ENCODE assay signal across 1 fruit fly cellular context in the genomic region with DNA sequence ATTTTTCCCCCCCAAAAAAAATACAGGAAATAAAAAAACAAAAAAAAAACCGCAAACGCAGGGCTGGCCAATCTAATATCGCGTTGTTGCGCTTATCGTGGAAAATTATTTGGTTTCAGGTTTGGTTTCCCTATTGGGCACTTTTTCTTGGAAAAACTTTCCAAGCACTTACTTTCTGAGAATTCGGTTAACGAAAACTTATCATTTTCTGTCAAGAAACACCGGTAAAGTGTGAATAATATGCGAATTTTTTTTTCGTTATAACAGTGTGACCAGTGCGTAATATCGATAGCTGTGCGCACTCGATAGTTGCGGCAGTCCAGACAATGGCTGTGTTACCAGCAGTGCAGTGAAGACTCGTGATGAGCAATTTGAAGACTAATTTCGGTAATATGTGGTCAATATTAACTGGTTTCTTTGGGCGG.
TF ChIP-seq lines count a peak whose summit lies in the region.

Gene Rnp4F (minus strand): TSS at position 238 of the 425 bp plus-strand sequence.

TF ChIP-seq in whole organism, embryonic, 481 proteins besides CTCF, POLR2A, EP300 and RAD21 (continued from another document and continues in another):
- TF ChIP-seq CG30020 (tag; optimal IDR thresholded peaks at IDR 0.05; lab: Kevin White, UChicago) (peak; percentile 87), CG34224 (GFP tag; IDR thresholded peaks at IDR 0.05; lab: Robert Waterston, UW; ENCODE audit: partially characterized antibody) (peak; percentile 64), CG4617 (GFP tag; optimal IDR thresholded peaks at IDR 0.05; lab: Kevin White, UChicago; ENCODE audit: borderline replicate concordance) (peak; percentile 72), Fer3 (tag; optimal IDR thresholded peaks at IDR 0.05; lab: Kevin White, UChicago) (peak; percentile 30), fu2 (GFP tag; optimal IDR thresholded peaks at IDR 0.05; lab: Kevin White, UChicago) (peak; percentile 79), wek (GFP tag; optimal IDR thresholded peaks at IDR 0.05; lab: Kevin White, UChicago) (no peak), tx (GFP tag; optimal IDR thresholded peaks at IDR 0.05; lab: Kevin White, UChicago) (peak; percentile 70), CG10543 (GFP tag; optimal IDR thresholded peaks at IDR 0.05; lab: Kevin White, UChicago) (peak; percentile 74), nom (GFP tag; optimal IDR thresholded peaks at IDR 0.05; lab: Kevin White, UChicago) (peak; percentile 76), Dek (tag; optimal IDR thresholded peaks at IDR 0.05; lab: Kevin White, UChicago) (peak; percentile 59), fd64A (GFP tag; optimal IDR thresholded peaks at IDR 0.05; lab: Kevin White, UChicago) (no peak), CG5245 (GFP tag; optimal IDR thresholded peaks at IDR 0.05; lab: Kevin White, UChicago) (peak; percentile 35), CG10209 (GFP tag; optimal IDR thresholded peaks at IDR 0.05; lab: Kevin White, UChicago) (peak; percentile 51), CG14050 (GFP tag; IDR thresholded peaks at IDR 0.05; lab: Robert Waterston, UW) (peak; percentile 37; the same call in 1 of the 3 replicates), Ets97D (GFP tag; optimal IDR thresholded peaks at IDR 0.05; lab: Kevin White, UChicago) (peak; percentile 97), Aef1 (GFP tag; IDR thresholded peaks at IDR 0.05; lab: Robert Waterston, UW) (peak; percentile 67), CG2678 (tag; optimal IDR thresholded peaks at IDR 0.05; lab: Kevin White, UChicago) (no peak), CG9817 (tag; optimal IDR thresholded peaks at IDR 0.05; lab: Kevin White, UChicago) (peak; percentile 74), tin (GFP tag; optimal IDR thresholded peaks at IDR 0.05; lab: Kevin White, UChicago) (peak; percentile 74), TFAM (GFP tag; optimal IDR thresholded peaks at IDR 0.05; lab: Kevin White, UChicago) (no peak), CG7928 (GFP tag; optimal IDR thresholded peaks at IDR 0.05; lab: Kevin White, UChicago) (peak; percentile 87), CG15479 (GFP tag; optimal IDR thresholded peaks at IDR 0.05; lab: Kevin White, UChicago) (no peak), wdn (GFP tag; IDR thresholded peaks at IDR 0.05; lab: Robert Waterston, UW) (no peak; the same call in 1 of the 2 replicates), h (optimal IDR thresholded peaks at IDR 0.05; lab: Kevin White, UChicago) (no peak), p53 (GFP tag; optimal IDR thresholded peaks at IDR 0.05; lab: Kevin White, UChicago) (peak; percentile 53), Max (GFP tag; optimal IDR thresholded peaks at IDR 0.05; lab: Kevin White, UChicago) (peak; percentile 47), scrt (GFP tag; optimal IDR thresholded peaks at IDR 0.05; lab: Kevin White, UChicago) (no peak), Fer1 (GFP tag; optimal IDR thresholded peaks at IDR 0.05; lab: Kevin White, UChicago) (peak; percentile 65), sob (GFP tag; IDR thresholded peaks at IDR 0.05; lab: Robert Waterston, UW) (peak; percentile 78), slou (GFP tag; optimal IDR thresholded peaks at IDR 0.05; lab: Kevin White, UChicago) (peak; percentile 47), knrl (GFP tag; IDR thresholded peaks at IDR 0.05; lab: Robert Waterston, UW; ENCODE audit: partially characterized antibody) (peak; percentile 88), dmrt99B (tag; optimal IDR thresholded peaks at IDR 0.05; lab: Kevin White, UChicago) (no peak), zfh1 (GFP tag; IDR thresholded peaks at IDR 0.05; lab: Robert Waterston, UW) (peak; percentile 76), gcm2 (GFP tag; optimal IDR thresholded peaks at IDR 0.05; lab: Kevin White, UChicago) (no peak), Xrp1 (GFP tag; IDR thresholded peaks at IDR 0.05; lab: Robert Waterston, UW) (0 out of 2 replicates have a peak, but pooled peaks have one; percentile 31), CG14667 (GFP tag; IDR thresholded peaks at IDR 0.05; lab: Robert Waterston, UW) (peak; percentile 57), Poxn (GFP tag; IDR thresholded peaks at IDR 0.05; lab: Robert Waterston, UW) (peak; percentile 27; the same call in 1 of the 2 replicates), repo (GFP tag; optimal IDR thresholded peaks at IDR 0.05; lab: Kevin White, UChicago) (peak; percentile 23), Myb (GFP tag; optimal IDR thresholded peaks at IDR 0.05; lab: Kevin White, UChicago) (peak; percentile 82), CG6175 (GFP tag; IDR thresholded peaks at IDR 0.05; lab: Robert Waterston, UW) (0 out of 3 replicates have a peak, but pooled peaks have one; percentile 42), CG18764 (GFP tag; optimal IDR thresholded peaks at IDR 0.05; lab: Kevin White, UChicago) (peak; percentile 38), Ravus (GFP tag; IDR thresholded peaks at IDR 0.05; lab: Robert Waterston, UW) (no peak), Neu2 (GFP tag; optimal IDR thresholded peaks at IDR 0.05; lab: Kevin White, UChicago; ENCODE audit: borderline replicate concordance) (no peak), B-H2 (GFP tag; optimal IDR thresholded peaks at IDR 0.05; lab: Kevin White, UChicago) (peak; percentile 9), fru (optimal IDR thresholded peaks at IDR 0.05; lab: Kevin White, UChicago) (no peak), zen2 (GFP tag; IDR thresholded peaks at IDR 0.05; lab: Robert Waterston, UW; ENCODE audit: partially characterized antibody) (peak; percentile 24; the same call in 1 of the 3 replicates), slp2 (GFP tag; optimal IDR thresholded peaks at IDR 0.05; lab: Kevin White, UChicago) (peak; percentile 44), odd (GFP tag; optimal IDR thresholded peaks at IDR 0.05; lab: Kevin White, UChicago) (no peak), CG3281 (GFP tag; optimal IDR thresholded peaks at IDR 0.05; lab: Kevin White, UChicago) (peak; percentile 48), CG4404 (GFP tag; IDR thresholded peaks at IDR 0.05; lab: Robert Waterston, UW) (peak; percentile 73), nau (GFP tag; optimal IDR thresholded peaks at IDR 0.05; lab: Kevin White, UChicago) (no peak), Drgx (GFP tag; IDR thresholded peaks at IDR 0.05; lab: Robert Waterston, UW) (peak; percentile 47; the same call in 1 of the 2 replicates), CG17385 (GFP tag; optimal IDR thresholded peaks at IDR 0.05; lab: Kevin White, UChicago) (peak; percentile 24), ap (GFP tag; IDR thresholded peaks at IDR 0.05; lab: Robert Waterston, UW) (0 out of 2 replicates have a peak, but pooled peaks have one; percentile 5), ara (GFP tag; IDR thresholded peaks at IDR 0.05; lab: Robert Waterston, UW) (peak; percentile 67), HLH4C (GFP tag; IDR thresholded peaks at IDR 0.05; lab: Robert Waterston, UW; ENCODE audit: partially characterized antibody) (peak; percentile 71), CG1024 (GFP tag; IDR thresholded peaks at IDR 0.05; lab: Robert Waterston, UW) (peak; percentile 75), vnd (GFP tag; IDR thresholded peaks at IDR 0.05; lab: Robert Waterston, UW; ENCODE audit: partially characterized antibody) (peak; percentile 78), CG6683 (GFP tag; optimal IDR thresholded peaks at IDR 0.05; lab: Kevin White, UChicago) (no peak), cwo (GFP tag; optimal IDR thresholded peaks at IDR 0.05; lab: Kevin White, UChicago) (no peak), CG8478 (optimal IDR thresholded peaks at IDR 0.05; lab: Kevin White, UChicago) (no peak), gcm (GFP tag; optimal IDR thresholded peaks at IDR 0.05; lab: Kevin White, UChicago) (no peak), CG1233 (GFP tag; optimal IDR thresholded peaks at IDR 0.05; lab: Kevin White, UChicago) (peak; percentile 44), zfh2 (GFP tag; optimal IDR thresholded peaks at IDR 0.05; lab: Kevin White, UChicago) (peak; percentile 89), Dbx (GFP tag; IDR thresholded peaks at IDR 0.05; lab: Robert Waterston, UW) (peak; percentile 72), CG11696 (GFP tag; IDR thresholded peaks at IDR 0.05; lab: Robert Waterston, UW) (no peak), CG3407 (GFP tag; optimal IDR thresholded peaks at IDR 0.05; lab: Kevin White, UChicago) (no peak), tio (GFP tag; optimal IDR thresholded peaks at IDR 0.05; lab: Kevin White, UChicago) (no peak), hth (optimal IDR thresholded peaks at IDR 0.05; lab: Kevin White, UChicago) (no peak), CkIIα-i1 (GFP tag; IDR thresholded peaks at IDR 0.05; lab: Robert Waterston, UW) (no peak), Dip3 (GFP tag; optimal IDR thresholded peaks at IDR 0.05; lab: Kevin White, UChicago) (peak; percentile 83), seq (GFP tag; IDR thresholded peaks at IDR 0.05; lab: Robert Waterston, UW) (no peak), caup (GFP tag; optimal IDR thresholded peaks at IDR 0.05; lab: Kevin White, UChicago; ENCODE audit: severe bottlenecking) (no peak), CG5180 (GFP tag; optimal IDR thresholded peaks at IDR 0.05; lab: Kevin White, UChicago) (no peak), pho (GFP tag; optimal IDR thresholded peaks at IDR 0.05; lab: Kevin White, UChicago) (peak; percentile 77), CG11085 (GFP tag; IDR thresholded peaks at IDR 0.05; lab: Robert Waterston, UW) (peak; percentile 64), Gug (GFP tag; IDR thresholded peaks at IDR 0.05; lab: Robert Waterston, UW) (peak; percentile 85; the same call in 2 of the 4 replicates), az2 (GFP tag; optimal IDR thresholded peaks at IDR 0.05; lab: Kevin White, UChicago) (peak; percentile 68), dmrt11E (tag; optimal IDR thresholded peaks at IDR 0.05; lab: Kevin White, UChicago) (no peak), ems (GFP tag; optimal IDR thresholded peaks at IDR 0.05; lab: Kevin White, UChicago) (peak; percentile 58), cad (GFP tag; optimal IDR thresholded peaks at IDR 0.05; lab: Kevin White, UChicago) (no peak), CG2889 (GFP tag; IDR thresholded peaks at IDR 0.05; lab: Robert Waterston, UW) (0 out of 3 replicates have a peak, but pooled peaks have one; percentile 45), MESR4 (GFP tag; optimal IDR thresholded peaks at IDR 0.05; lab: Kevin White, UChicago) (peak; percentile 24), lmd (GFP tag; IDR thresholded peaks at IDR 0.05; lab: Robert Waterston, UW) (peak; percentile 70; the same call in 1 of the 2 replicates), MBD-R2 (GFP tag; IDR thresholded peaks at IDR 0.05; lab: Robert Waterston, UW) (peak; percentile 85), CG2116 (GFP tag; optimal IDR thresholded peaks at IDR 0.05; lab: Kevin White, UChicago) (peak; percentile 52), CG32767 (GFP tag; IDR thresholded peaks at IDR 0.05; lab: Robert Waterston, UW) (no peak; the same call in 1 of the 2 replicates), wor (GFP tag; IDR thresholded peaks at IDR 0.05; lab: Robert Waterston, UW) (peak; percentile 40; the same call in 1 of the 2 replicates), CG6791 (GFP tag; IDR thresholded peaks at IDR 0.05; lab: Robert Waterston, UW; ENCODE audit: partially characterized antibody) (peak; percentile 80), Bteb2 (GFP tag; optimal IDR thresholded peaks at IDR 0.05; lab: Kevin White, UChicago) (peak; percentile 59), CG7839 (tag; optimal IDR thresholded peaks at IDR 0.05; lab: Kevin White, UChicago) (peak; percentile 7), CG12155 (GFP tag; optimal IDR thresholded peaks at IDR 0.05; lab: Kevin White, UChicago) (peak; percentile 67), CG16813 (GFP tag; IDR thresholded peaks at IDR 0.05; lab: Robert Waterston, UW; ENCODE audit: partially characterized antibody) (peak; percentile 86), CG4730 (GFP tag; IDR thresholded peaks at IDR 0.05; lab: Robert Waterston, UW) (peak; percentile 42; the same call in 1 of the 2 replicates), CG1529 (GFP tag; optimal IDR thresholded peaks at IDR 0.05; lab: Kevin White, UChicago) (no peak), Chrac-16 (GFP tag; optimal IDR thresholded peaks at IDR 0.05; lab: Kevin White, UChicago) (peak; percentile 59), CG9727 (GFP tag; optimal IDR thresholded peaks at IDR 0.05; lab: Kevin White, UChicago) (peak; percentile 64), CG6854 (GFP tag; optimal IDR thresholded peaks at IDR 0.05; lab: Kevin White, UChicago) (no peak), CG15269 (tag; optimal IDR thresholded peaks at IDR 0.05; lab: Kevin White, UChicago) (peak; percentile 11), E2f2 (GFP tag; IDR thresholded peaks at IDR 0.05; lab: Robert Waterston, UW) (peak; percentile 52), Lhr (GFP tag; optimal IDR thresholded peaks at IDR 0.05; lab: Kevin White, UChicago) (peak; percentile 65), CG10274 (GFP tag; optimal IDR thresholded peaks at IDR 0.05; lab: Kevin White, UChicago) (peak; percentile 10), CG1603 (tag; optimal IDR thresholded peaks at IDR 0.05; lab: Kevin White, UChicago) (no peak), lola (GFP tag; optimal IDR thresholded peaks at IDR 0.05; lab: Kevin White, UChicago) (no peak), grn (GFP tag; optimal IDR thresholded peaks at IDR 0.05; lab: Kevin White, UChicago) (no peak), luna (GFP tag; optimal IDR thresholded peaks at IDR 0.05; lab: Kevin White, UChicago) (peak; percentile 58), sqz (GFP tag; optimal IDR thresholded peaks at IDR 0.05; lab: Kevin White, UChicago) (peak; percentile 99), CG3995 (GFP tag; optimal IDR thresholded peaks at IDR 0.05; lab: Kevin White, UChicago) (peak; percentile 66), Lim3 (GFP tag; IDR thresholded peaks at IDR 0.05; lab: Robert Waterston, UW) (no peak), sc (optimal IDR thresholded peaks at IDR 0.05; lab: Kevin White, UChicago) (no peak), sc (GFP tag; optimal IDR thresholded peaks at IDR 0.05; lab: Kevin White, UChicago) (no peak), CG6254 (GFP tag; optimal IDR thresholded peaks at IDR 0.05; lab: Kevin White, UChicago) (no peak), CG16863 (GFP tag; optimal IDR thresholded peaks at IDR 0.05; lab: Kevin White, UChicago) (peak; percentile 53), B-H1 (GFP tag; IDR thresholded peaks at IDR 0.05; lab: Robert Waterston, UW) (peak; percentile 35; the same call in 1 of the 3 replicates), chm (GFP tag; IDR thresholded peaks at IDR 0.05; lab: Robert Waterston, UW) (no peak), fd3F (GFP tag; optimal IDR thresholded peaks at IDR 0.05; lab: Kevin White, UChicago) (peak; percentile 21), HLH3B (GFP tag; IDR thresholded peaks at IDR 0.05; lab: Robert Waterston, UW) (peak; percentile 62), CG30403 (GFP tag; optimal IDR thresholded peaks at IDR 0.05; lab: Kevin White, UChicago) (peak; percentile 74), Spps (tag; optimal IDR thresholded peaks at IDR 0.05; lab: Kevin White, UChicago) (no peak), tll (GFP tag; optimal IDR thresholded peaks at IDR 0.05; lab: Kevin White, UChicago) (no peak), psq (GFP tag; optimal IDR thresholded peaks at IDR 0.05; lab: Kevin White, UChicago) (peak; percentile 25), Meics (GFP tag; optimal IDR thresholded peaks at IDR 0.05; lab: Kevin White, UChicago) (peak; percentile 66), usp (GFP tag; optimal IDR thresholded peaks at IDR 0.05; lab: Kevin White, UChicago) (no peak), CG14441 (GFP tag; IDR thresholded peaks at IDR 0.05; lab: Robert Waterston, UW) (peak; percentile 66)
